Worm (Caenorhabditis elegans) whole organism, L1 larva: ENCODE results near the gene ipla-1.

Experiments used
- Y116A8C.19 ChIP-seq: sonication (generic microtip); optimal IDR thresholded peaks from 2 replicates; lab custom pipeline; 2016; ENCODE audit warnings: missing compliant biosample characterization, missing genetic modification characterization, borderline replicate concordance
- aly-2 ChIP-seq: fragments of 150-350 bp; optimal IDR thresholded peaks from 2 replicates; lab custom pipeline; 2014; ENCODE audit warnings: missing biosample characterization, missing genetic modification characterization
- ama-1 ChIP-seq: fragments of 150-350 bp; optimal IDR thresholded peaks from 2 replicates; lab custom pipeline; 2014
- blmp-1 ChIP-seq: fragments of 150-350 bp; optimal IDR thresholded peaks from 2 replicates; lab custom pipeline; 2014; ENCODE audit warnings: missing biosample characterization, missing genetic modification characterization
- ceh-90 ChIP-seq: sonication (generic microtip); optimal IDR thresholded peaks from 2 replicates; lab custom pipeline; 2016; ENCODE audit warnings: missing genetic modification characterization, missing compliant biosample characterization
- egl-13 ChIP-seq: sonication (generic microtip); optimal IDR thresholded peaks from 2 replicates; lab custom pipeline; 2016; ENCODE audit warnings: missing genotype, missing genetic modification reagents, missing genetic modification characterization, missing compliant biosample characterization
- lin-35 ChIP-seq, 2 experiments: fragments of 150-350 bp; optimal IDR thresholded peaks; 2 replicates each; lab custom pipeline; 2014; ENCODE audit warnings: missing biosample characterization in 2 of 2, missing genetic modification characterization in 2 of 2, missing genetic modification reagents in 2 of 2
- lir-3 ChIP-seq: sonication (generic microtip); optimal IDR thresholded peaks from 2 replicates; lab custom pipeline; 2016; ENCODE audit warnings: mild to moderate bottlenecking, missing genetic modification characterization, moderate library complexity, missing compliant biosample characterization; ENCODE audit not compliant: poor library complexity
- nhr-11 ChIP-seq: fragments of 150-350 bp; optimal IDR thresholded peaks from 2 replicates; lab custom pipeline; 2014; ENCODE audit warnings: missing biosample characterization, missing genetic modification characterization
- nhr-28 ChIP-seq: fragments of 150-350 bp; optimal IDR thresholded peaks from 2 replicates; lab custom pipeline; 2014; ENCODE audit warnings: missing biosample characterization, missing genetic modification characterization
- tlp-1 ChIP-seq: fragments of 150-350 bp; optimal IDR thresholded peaks from 2 replicates; lab custom pipeline; 2014; ENCODE audit warnings: missing biosample characterization, missing genetic modification characterization
- unc-30 ChIP-seq: sonication (generic microtip); optimal IDR thresholded peaks from 2 replicates; lab custom pipeline; 2017; ENCODE audit warnings: missing biosample characterization, missing genetic modification characterization

DNA sequence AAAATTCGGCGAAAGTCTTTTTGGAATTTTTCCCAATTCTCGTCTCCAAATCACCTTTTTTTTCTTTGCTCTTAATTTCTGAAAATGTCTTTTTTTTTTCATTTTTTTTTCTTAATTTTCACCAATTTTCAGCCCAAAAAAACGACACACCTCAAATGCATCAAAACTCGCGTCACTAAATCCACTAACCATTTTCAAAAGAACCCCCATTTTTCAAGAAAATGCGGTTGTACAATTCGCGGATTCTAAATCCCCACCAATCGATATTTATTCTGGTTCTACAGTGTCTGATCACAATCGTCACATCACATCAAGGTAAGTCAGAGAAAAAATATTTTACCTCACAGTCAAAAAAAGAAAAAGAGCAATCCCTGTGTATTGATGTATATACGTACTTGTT is 29.3 kb downstream of the ipla-1 start, which contains the start of gene vab-1:
- TF ChIP-seq nhr-28 (tag; lab: Kevin White, UChicago), result no peak
- TF ChIP-seq aly-2 (tag; lab: Kevin White, UChicago), result no peak
- no peak for TF ChIP-seq blmp-1 (tag; lab: Kevin White, UChicago)
- no peak for TF ChIP-seq egl-13 (tag; lab: Kevin White, UChicago)
- TF ChIP-seq lin-35 (GFP tag; optimal IDR thresholded peaks at IDR 0.05; lab: Kevin White, UChicago), result no peak
- no peak for TF ChIP-seq lir-3 (tag; lab: Kevin White, UChicago)
- no peak for TF ChIP-seq unc-30 (tag; lab: Kevin White, UChicago)
- TF ChIP-seq tlp-1, result no peak
- no peak for TF ChIP-seq Y116A8C.19
- no peak for TF ChIP-seq ama-1
- no peak for TF ChIP-seq nhr-11 (tag; lab: Kevin White, UChicago)
- no peak for TF ChIP-seq ceh-90
